Fruit fly (Drosophila melanogaster): ENCODE measurements around the gene Mks1.

Mks1 gene

dm6 chrX:12472244-12472736 lies 24.1 kb downstream of the Mks1 start:
- TF ChIP-seq brk (GFP tag; optimal IDR thresholded peaks at IDR 0.05) (peak; percentile 90), jim (GFP tag; optimal IDR thresholded peaks at IDR 0.05) (no peak), h (GFP tag; optimal IDR thresholded peaks at IDR 0.05) (peak; percentile 95), CG9705 (GFP tag; optimal IDR thresholded peaks at IDR 0.05) (peak; percentile 79), Hr83 (GFP tag; optimal IDR thresholded peaks at IDR 0.05; ENCODE audit: poor library complexity, severe bottlenecking) (no peak), rgr (GFP tag; optimal IDR thresholded peaks at IDR 0.05) (peak; percentile 95), usp (GFP tag; optimal IDR thresholded peaks at IDR 0.05) (no peak), Vsx2 (GFP tag; optimal IDR thresholded peaks at IDR 0.05; ENCODE audit: partially characterized antibody) (no peak), Rel (GFP tag; optimal IDR thresholded peaks at IDR 0.05) (peak; percentile 91), Rel (tag; optimal IDR thresholded peaks at IDR 0.05) (peak; percentile 81), psq (GFP tag; optimal IDR thresholded peaks at IDR 0.05) (peak; percentile 91), lola (GFP tag; optimal IDR thresholded peaks at IDR 0.05) (no peak), ey (GFP tag; optimal IDR thresholded peaks at IDR 0.05) (peak; percentile 86), Jra (GFP tag; optimal IDR thresholded peaks at IDR 0.05) (peak; percentile 59), br (GFP tag; optimal IDR thresholded peaks at IDR 0.05) (peak; percentile 87), sage (GFP tag; optimal IDR thresholded peaks at IDR 0.05) (peak; percentile 90), Hr78 (GFP tag; optimal IDR thresholded peaks at IDR 0.05) (no peak), foxo (GFP tag; optimal IDR thresholded peaks at IDR 0.05) (peak in 1 of 2 experiments; percentile 97), GATAd (GFP tag; optimal IDR thresholded peaks at IDR 0.05) (peak; percentile 71), pan (optimal IDR thresholded peaks at IDR 0.05) (no peak), fru (GFP tag; optimal IDR thresholded peaks at IDR 0.05) (peak; percentile 95), dmrt93B (GFP tag; optimal IDR thresholded peaks at IDR 0.05) (peak; percentile 89), woc (GFP tag; optimal IDR thresholded peaks at IDR 0.05) (peak; percentile 76), HLH106 (tag; optimal IDR thresholded peaks at IDR 0.05) (peak; percentile 97), Myc (optimal IDR thresholded peaks at IDR 0.05) (no peak), Abd-B (GFP tag; optimal IDR thresholded peaks at IDR 0.05) (no peak), CrebA (GFP tag; optimal IDR thresholded peaks at IDR 0.05; ENCODE audit: borderline replicate concordance) (peak; percentile 85), dsf (GFP tag; optimal IDR thresholded peaks at IDR 0.05; ENCODE audit: borderline replicate concordance) (peak; percentile 77), tai (GFP tag; optimal IDR thresholded peaks at IDR 0.05) (peak; percentile 83), dl (GFP tag; optimal IDR thresholded peaks at IDR 0.05; ENCODE audit: insufficient read depth in 1 of 2, partially characterized antibody in 2 of 2) (no peak), CG32264 (GFP tag; optimal IDR thresholded peaks at IDR 0.05) (peak; percentile 34), Dfd (GFP tag; optimal IDR thresholded peaks at IDR 0.05) (peak; percentile 10), OdsH (GFP tag; optimal IDR thresholded peaks at IDR 0.05) (peak; percentile 94), Sp1 (GFP tag; optimal IDR thresholded peaks at IDR 0.05) (peak; percentile 97), sv (GFP tag; optimal IDR thresholded peaks at IDR 0.05) (peak; percentile 94), Hnf4 (GFP tag; optimal IDR thresholded peaks at IDR 0.05) (peak; percentile 88), Dif (GFP tag; optimal IDR thresholded peaks at IDR 0.05; ENCODE audit: partially characterized antibody) (no peak), N (GFP tag; optimal IDR thresholded peaks at IDR 0.05) (no peak), Mio (GFP tag; optimal IDR thresholded peaks at IDR 0.05) (no peak)

dm6 chrX:12471408-12471807 lies 25.0 kb downstream of the Mks1 start:
- TF ChIP-seq Jra (GFP tag; optimal IDR thresholded peaks at IDR 0.05) (peak; percentile 7), dl (GFP tag; optimal IDR thresholded peaks at IDR 0.05; ENCODE audit: insufficient read depth in 1 of 2, partially characterized antibody in 2 of 2) (peak; percentile 2 to 47), Dif (GFP tag; optimal IDR thresholded peaks at IDR 0.05; ENCODE audit: partially characterized antibody) (peak; percentile 9), fru (GFP tag; optimal IDR thresholded peaks at IDR 0.05) (peak; percentile 64), Sp1 (GFP tag; optimal IDR thresholded peaks at IDR 0.05) (no peak), brk (GFP tag; optimal IDR thresholded peaks at IDR 0.05) (no peak), rgr (GFP tag; optimal IDR thresholded peaks at IDR 0.05) (peak; percentile 18), Dfd (GFP tag; optimal IDR thresholded peaks at IDR 0.05) (no peak), sv (GFP tag; optimal IDR thresholded peaks at IDR 0.05) (no peak), Abd-B (GFP tag; optimal IDR thresholded peaks at IDR 0.05) (no peak), HLH106 (tag; optimal IDR thresholded peaks at IDR 0.05) (no peak)
